Worm (Caenorhabditis elegans) whole organism, L4 larva: ENCODE results near the gene twk-44.

Experiments used
- Y105C5A.15 ChIP-seq: fragments of 200-800 bp; sonication (Bioruptor generic); IDR thresholded peaks from 2 replicates; pipeline ENCODE4 v1.3.6; 2022; ENCODE audit warnings: missing genetic modification characterization, missing compliant biosample characterization
- ceh-28 ChIP-seq: fragments of 150-350 bp; optimal IDR thresholded peaks from 2 replicates; lab custom pipeline; 2014; ENCODE audit warnings: missing biosample characterization, missing genetic modification reagents, missing genetic modification characterization
- ceh-44 ChIP-seq: fragments of 200-800 bp; sonication (Bioruptor generic); IDR thresholded peaks from 2 replicates; pipeline ENCODE4 v1.3.6; 2022; ENCODE audit warnings: missing genetic modification reagents, missing genetic modification characterization, missing compliant biosample characterization
- hlh-30 ChIP-seq: sonication (generic microtip); optimal IDR thresholded peaks from 2 replicates; lab custom pipeline; 2017; ENCODE audit warnings: antibody characterized with exemption, mild to moderate bottlenecking, missing genetic modification characterization, missing compliant biosample characterization; ENCODE audit not compliant: insufficient read depth
- lin-39 ChIP-seq: fragments of 150-350 bp; optimal IDR thresholded peaks from 2 replicates; lab custom pipeline; 2014; ENCODE audit warnings: missing biosample characterization, missing genetic modification reagents, missing genetic modification characterization
- mdt-29 ChIP-seq: fragments of 200-800 bp; sonication (Bioruptor generic); IDR thresholded peaks from 2 replicates; pipeline ENCODE4 v1.3.6; 2022; ENCODE audit warnings: missing genetic modification reagents, missing genetic modification characterization, missing compliant biosample characterization
- nhr-237 ChIP-seq: sonication (generic microtip); optimal IDR thresholded peaks from 2 replicates; lab custom pipeline; 2017; ENCODE audit warnings: missing biosample characterization, missing genetic modification characterization
- nhr-25 ChIP-seq: sonication (generic microtip); optimal IDR thresholded peaks from 2 replicates; lab custom pipeline; 2017; ENCODE audit warnings: missing genetic modification characterization, mild to moderate bottlenecking, missing compliant biosample characterization, antibody characterized with exemption, moderate library complexity, borderline replicate concordance; ENCODE audit not compliant: insufficient read depth
- pqm-1 ChIP-seq: sonication (generic microtip); optimal IDR thresholded peaks from 2 replicates; lab custom pipeline; 2017; ENCODE audit warnings: missing biosample characterization, missing genetic modification characterization
- set-16 ChIP-seq: fragments of 200-800 bp; sonication (Bioruptor generic); IDR thresholded peaks from 2 replicates; pipeline ENCODE4 v1.3.6; 2022; ENCODE audit warnings: missing genetic modification reagents, missing genetic modification characterization, missing compliant biosample characterization
- zag-1 ChIP-seq: fragments of 150-350 bp; optimal IDR thresholded peaks from 2 replicates; lab custom pipeline; 2014; ENCODE audit warnings: missing biosample characterization, missing genetic modification characterization
- ztf-11 ChIP-seq: fragments of 150-350 bp; optimal IDR thresholded peaks from 2 replicates; lab custom pipeline; 2014; ENCODE audit warnings: missing biosample characterization, missing genetic modification characterization
- ztf-7 ChIP-seq: fragments of 150-350 bp; optimal IDR thresholded peaks from 2 replicates; lab custom pipeline; 2014; ENCODE audit warnings: missing biosample characterization, missing genetic modification characterization

DNA sequence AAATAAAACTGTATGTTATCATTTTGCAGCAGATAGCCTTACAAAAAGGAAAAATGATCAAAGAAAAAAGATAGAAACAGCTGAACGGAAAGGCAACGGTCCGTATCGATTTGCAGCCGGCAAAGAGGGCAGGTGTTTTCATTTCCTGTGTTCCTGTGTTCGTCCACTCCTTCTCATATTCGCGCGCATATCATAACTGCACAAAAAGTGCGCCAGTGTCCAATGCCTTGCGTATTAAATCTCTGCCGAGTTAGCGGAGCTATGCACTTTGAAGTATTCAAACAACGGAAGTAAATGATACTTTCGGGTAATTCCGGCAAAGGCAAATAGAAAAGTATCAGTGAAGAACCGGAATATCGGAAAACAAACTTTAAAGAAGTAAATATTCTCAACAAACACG, 35.6 kb upstream of the twk-44 start:
- no peak for TF ChIP-seq nhr-25 (tag; lab: Kevin White, UChicago)
- no peak for TF ChIP-seq nhr-237 (tag; lab: Kevin White, UChicago)
- TF ChIP-seq lin-39 (tag; lab: Kevin White, UChicago), result no peak
- TF ChIP-seq ceh-28 (tag; lab: Kevin White, UChicago), result no peak
- TF ChIP-seq pqm-1, result no peak
- no peak for TF ChIP-seq mdt-29
- no peak for TF ChIP-seq hlh-30 (tag; lab: Kevin White, UChicago)
- no peak for TF ChIP-seq Y105C5A.15 (GFP tag; lab: Robert Waterston, UW)
- no peak for TF ChIP-seq ceh-44
- TF ChIP-seq set-16 (GFP tag; lab: Robert Waterston, UW), result no peak
- no peak for TF ChIP-seq ztf-11 (tag; lab: Kevin White, UChicago)
- TF ChIP-seq ztf-7 (tag; lab: Kevin White, UChicago), result no peak
- no peak for TF ChIP-seq zag-1 (tag; lab: Kevin White, UChicago)
